Worm (Caenorhabditis elegans): Measurements from ENCODE around the gene F55B11.4.
"Not testable (repeated sequence)": the region's sequence is repeated elsewhere in the genome, so short reads cannot be mapped to it uniquely, and the experiment has no call there.

Gene F55B11.4

DNA sequence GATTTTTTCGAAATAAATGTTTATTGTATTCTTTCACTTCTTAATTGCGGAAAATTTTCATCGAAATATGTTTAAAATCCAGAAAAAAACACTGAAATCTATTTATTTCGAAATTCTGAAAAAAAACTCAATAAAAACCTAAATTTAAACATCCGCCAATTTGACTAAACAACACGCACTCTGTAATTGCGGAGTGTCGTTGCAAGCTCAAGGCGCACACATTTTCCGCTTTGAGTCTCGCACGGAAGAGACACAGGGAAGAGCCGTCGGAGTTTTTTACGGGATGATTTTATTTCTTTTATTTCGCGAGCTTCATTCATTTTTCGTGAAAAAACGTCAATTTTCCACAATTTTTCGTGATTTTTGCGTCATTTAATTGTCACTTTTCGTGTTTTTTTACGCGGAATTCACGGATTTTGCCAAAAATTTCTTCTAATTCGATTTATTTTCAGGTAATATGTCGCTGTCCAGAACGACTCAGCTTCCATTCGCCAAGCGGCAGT, 33.4 kb upstream of the F55B11.4 start, which contains the start of gene dld-1 (continued):
- TF ChIP-seq pha-4 (GFP tag; IDR thresholded peaks at IDR 0.05), result peak; percentile 82
- peak; percentile 92 for TF ChIP-seq pha-4 (tag; optimal IDR thresholded peaks at IDR 0.05)
- no peak for TF ChIP-seq ceh-82 (tag; optimal IDR thresholded peaks at IDR 0.05)
- no peak for TF ChIP-seq F26F4.8 (GFP tag; conservative IDR thresholded peaks at IDR 0.05)
- TF ChIP-seq daf-16 (GFP tag; optimal IDR thresholded peaks at IDR 0.05), result peak in 1 of 2 experiments; percentile 10
- TF ChIP-seq daf-16 (tag; optimal IDR thresholded peaks at IDR 0.05), result peak; percentile 79

DNA sequence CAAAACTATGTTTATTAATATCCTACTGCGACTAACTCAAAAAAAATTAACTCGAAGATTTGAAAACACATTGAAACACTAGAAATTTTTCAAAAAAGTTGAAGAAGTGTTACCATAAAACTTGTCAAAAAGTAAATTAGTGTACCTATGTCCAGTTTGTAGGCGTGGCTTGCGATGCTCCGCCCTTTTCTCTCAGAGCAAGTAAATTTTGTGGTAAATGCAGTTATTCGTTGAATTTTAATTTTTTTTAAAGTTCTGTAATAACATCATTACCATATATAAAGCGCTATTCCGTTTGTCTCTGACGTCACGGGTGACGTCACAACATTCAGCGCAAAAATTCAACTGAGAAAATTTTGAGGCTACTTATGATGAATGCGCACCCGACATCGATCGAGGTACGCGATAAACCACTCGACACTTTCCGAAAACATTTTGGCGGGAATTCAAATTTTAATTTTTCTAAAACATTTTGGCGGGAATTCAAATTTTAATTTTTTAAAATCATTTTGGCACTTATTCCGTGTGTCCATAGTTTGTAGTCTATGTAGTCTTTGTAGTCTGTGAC, 30.0 kb upstream of the F55B11.4 start:
- TF ChIP-seq F49E8.2 (tag; optimal IDR thresholded peaks at IDR 0.05; ENCODE audit: borderline replicate concordance), result peak; percentile 73
- peak; percentile 96 for TF ChIP-seq snpc-1.2 (GFP tag; IDR thresholded peaks at IDR 0.05)
- TF ChIP-seq daf-16 (GFP tag; optimal IDR thresholded peaks at IDR 0.05), result not testable (repeated sequence)
- peak; percentile 1 for TF ChIP-seq daf-16 (tag; optimal IDR thresholded peaks at IDR 0.05)
- TF ChIP-seq lin-38 (GFP tag; IDR thresholded peaks at IDR 0.05), result 0 out of 2 replicates have a peak, but pooled peaks have one; percentile 18
- 0 out of 2 replicates have a peak, but pooled peaks have one; percentile 41 for TF ChIP-seq mdt-29 (GFP tag; IDR thresholded peaks at IDR 0.05)
- 0 out of 2 replicates have a peak, but pooled peaks have one; percentile 9 for TF ChIP-seq arid-1 (GFP tag; conservative IDR thresholded peaks at IDR 0.05)

DNA sequence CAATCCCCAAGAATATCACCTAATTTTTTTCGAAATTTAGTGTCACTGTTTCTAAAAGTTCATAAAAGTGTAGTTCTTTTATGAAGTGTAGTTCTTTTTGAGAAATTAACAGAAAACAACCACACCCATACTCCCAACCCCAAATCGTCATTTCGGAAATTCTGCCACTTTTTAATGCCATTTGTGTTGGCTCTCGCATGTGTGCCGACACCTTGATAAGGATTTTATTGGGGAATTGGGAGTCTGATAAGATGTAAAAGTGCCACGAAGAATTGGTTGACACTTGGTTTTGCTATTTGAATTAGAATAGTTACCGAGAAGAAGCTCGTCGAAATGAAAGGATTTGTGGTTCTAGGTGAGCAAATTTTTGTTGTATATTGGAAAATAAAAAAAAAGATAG, 25.9 kb upstream of the F55B11.4 start, which contains the start of gene nspg-9:
Gene nspg-9 (plus strand): TSS at position 234 of the 400 bp plus-strand sequence.
- TF ChIP-seq mxl-3 (GFP tag; optimal IDR thresholded peaks at IDR 0.05) (peak; percentile 44), dmd-6 (GFP tag; IDR thresholded peaks at IDR 0.05) (peak; percentile 67), tra-1 (GFP tag; IDR thresholded peaks at IDR 0.05) (0 out of 2 replicates have a peak, but pooled peaks have one; percentile 8), pqm-1 (tag; optimal IDR thresholded peaks at IDR 0.05) (peak; percentile 93), dve-1 (tag; optimal IDR thresholded peaks at IDR 0.05; ENCODE audit: insufficient read depth) (peak; percentile 76), mdl-1 (tag; optimal IDR thresholded peaks at IDR 0.05) (no peak), zag-1 (tag; optimal IDR thresholded peaks at IDR 0.05) (no peak), nhr-11 (tag; optimal IDR thresholded peaks at IDR 0.05) (no peak), daf-16 (GFP tag; optimal IDR thresholded peaks at IDR 0.05) (no peak), daf-16 (tag; optimal IDR thresholded peaks at IDR 0.05) (peak; percentile 76), hlh-11 (tag; optimal IDR thresholded peaks at IDR 0.05) (peak; percentile 61), nhr-28 (tag; optimal IDR thresholded peaks at IDR 0.05) (peak; percentile 91), nhr-6 (tag; optimal IDR thresholded peaks at IDR 0.05) (no peak), php-3 (GFP tag; IDR thresholded peaks at IDR 0.05) (peak; percentile 71), ZK337.2 (GFP tag; IDR thresholded peaks at IDR 0.05) (no peak)

DNA sequence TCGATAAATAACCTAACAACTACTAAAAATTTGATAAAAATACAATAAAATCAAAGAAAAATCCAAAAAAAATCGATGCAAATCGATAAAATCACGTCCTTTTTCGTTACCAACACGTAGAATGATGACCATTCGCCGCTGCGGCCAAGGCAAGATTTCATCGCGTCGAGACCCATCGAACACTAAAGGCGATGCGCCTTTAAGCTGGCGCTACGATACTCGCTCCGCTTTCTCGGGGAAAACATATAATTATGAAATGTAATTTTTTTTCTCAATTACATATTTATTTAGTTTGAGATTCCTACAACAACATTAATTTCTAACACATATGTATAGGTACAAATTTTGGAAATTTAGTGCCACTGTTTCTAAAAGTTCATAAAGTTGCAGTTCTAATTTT, 24.4 kb upstream of the F55B11.4 start:
- peak; percentile 91 for TF ChIP-seq snpc-1.2 (GFP tag; IDR thresholded peaks at IDR 0.05)

DNA sequence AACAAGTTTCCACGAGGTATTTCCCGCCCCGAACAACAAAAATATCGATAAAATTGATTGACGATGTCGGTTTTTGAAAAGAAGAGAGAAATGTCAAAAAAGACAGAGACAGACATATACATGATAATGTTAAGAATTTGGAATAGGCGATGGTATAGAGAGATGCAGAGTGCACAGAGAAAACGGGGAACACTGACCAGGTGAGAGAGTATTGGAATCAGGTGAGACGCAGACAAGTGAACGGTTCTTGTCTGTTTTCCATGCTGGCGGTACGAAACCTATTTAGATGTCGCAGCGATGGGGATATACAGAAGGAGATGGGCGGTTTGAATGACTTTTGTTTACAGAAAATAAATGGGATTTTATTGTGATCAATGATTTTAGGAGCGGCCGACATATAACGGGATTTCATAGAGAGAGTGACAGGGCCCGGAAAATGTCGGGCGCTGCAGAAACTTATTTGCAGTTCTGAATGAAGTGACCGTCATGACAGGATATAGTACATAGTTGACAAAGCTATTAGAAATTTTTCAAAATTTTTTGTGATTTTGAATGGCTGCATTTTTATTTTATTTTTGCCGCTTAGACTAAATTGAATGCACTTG, 14.6 kb upstream of the F55B11.4 start:
- no peak for TF ChIP-seq ceh-28 (tag; optimal IDR thresholded peaks at IDR 0.05)
- TF ChIP-seq dmd-9 (GFP tag; IDR thresholded peaks at IDR 0.05), result no peak
- no peak for TF ChIP-seq hlh-11 (tag; optimal IDR thresholded peaks at IDR 0.05)
- TF ChIP-seq jun-1 (tag; optimal IDR thresholded peaks at IDR 0.05), result no peak
- TF ChIP-seq ceh-44 (GFP tag; IDR thresholded peaks at IDR 0.05), result no peak
- TF ChIP-seq ces-1 (GFP tag; optimal IDR thresholded peaks at IDR 0.05), result no peak
- TF ChIP-seq ceh-20 (GFP tag; IDR thresholded peaks at IDR 0.05), result no peak
- TF ChIP-seq tag-97 (GFP tag; IDR thresholded peaks at IDR 0.05), result no peak
- TF ChIP-seq rbr-2 (tag; optimal IDR thresholded peaks at IDR 0.05), result peak; percentile 9
- peak; percentile 66 for TF ChIP-seq snpc-4 (tag; optimal IDR thresholded peaks at IDR 0.05)
- no peak for TF ChIP-seq dmd-8 (GFP tag; IDR thresholded peaks at IDR 0.05)
- no peak for TF ChIP-seq set-16 (GFP tag; IDR thresholded peaks at IDR 0.05)
- peak; percentile 65 for TF ChIP-seq ztf-7 (tag; optimal IDR thresholded peaks at IDR 0.05)
- no peak for TF ChIP-seq nhr-237 (tag; optimal IDR thresholded peaks at IDR 0.05)
- no peak for TF ChIP-seq snpc-1.2 (GFP tag; IDR thresholded peaks at IDR 0.05)
- no peak for TF ChIP-seq aly-2 (tag; optimal IDR thresholded peaks at IDR 0.05)
- TF ChIP-seq Y48G9A.11 (GFP tag; IDR thresholded peaks at IDR 0.05), result no peak
- peak; percentile 29 for TF ChIP-seq nhr-28 (tag; optimal IDR thresholded peaks at IDR 0.05)
- TF ChIP-seq aha-1 (tag), result peak; percentile 18
- TF ChIP-seq mes-2 (tag; optimal IDR thresholded peaks at IDR 0.05; ENCODE audit: poor library complexity, severe bottlenecking), result no peak
- TF ChIP-seq lsy-2 (tag; optimal IDR thresholded peaks at IDR 0.05), result no peak
- TF ChIP-seq mdl-1 (tag; optimal IDR thresholded peaks at IDR 0.05), result no peak
